Worm (Caenorhabditis elegans): ENCODE measurements around the gene col-76.

DNA sequence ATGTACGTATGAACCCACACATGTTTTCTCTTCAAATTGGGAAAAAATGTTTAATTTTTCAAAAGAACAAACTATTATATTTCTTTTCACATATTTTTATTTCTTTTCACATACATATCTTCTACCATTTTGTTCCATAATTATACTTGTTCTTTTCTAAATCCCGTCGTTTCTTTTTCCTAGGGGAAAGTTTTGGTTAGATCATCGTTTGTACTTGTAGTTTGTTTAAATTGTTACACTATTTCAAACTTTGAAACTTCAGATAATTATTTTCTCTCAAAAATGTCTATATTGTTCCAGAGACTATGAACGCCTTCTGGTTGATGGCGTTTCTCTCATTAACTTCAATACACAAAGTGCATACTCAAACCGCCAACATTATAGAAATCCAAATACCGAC, 51.9 kb downstream of the col-76 start, which contains the start of gene F35C11.7:
- TF ChIP-seq R02D3.7 (tag; optimal IDR thresholded peaks at IDR 0.05) (no peak), nhr-11 (tag; optimal IDR thresholded peaks at IDR 0.05) (no peak), nhr-12 (tag; optimal IDR thresholded peaks at IDR 0.05) (no peak), pqm-1 (tag; optimal IDR thresholded peaks at IDR 0.05) (no peak), ceh-82 (tag; optimal IDR thresholded peaks at IDR 0.05) (no peak), zag-1 (tag; optimal IDR thresholded peaks at IDR 0.05) (no peak), ceh-9 (tag; optimal IDR thresholded peaks at IDR 0.05) (no peak), fkh-10 (GFP tag; optimal IDR thresholded peaks at IDR 0.05) (no peak)

Data from whole organism, L3 larva.